Worm (Caenorhabditis elegans): Measurements from ENCODE around the gene nxf-1.

ce11 chrV:14364586-14365248 lies 50.1 kb downstream of the nxf-1 start:
- no peak for TF ChIP-seq dao-5 (tag; optimal IDR thresholded peaks at IDR 0.05)
- no peak for TF ChIP-seq him-1 (tag; optimal IDR thresholded peaks at IDR 0.05)
- TF ChIP-seq W03F9.2 (tag; optimal IDR thresholded peaks at IDR 0.05): no peak

Measured in whole organism, L4/young adult.